Fruit fly (Drosophila melanogaster): ENCODE results near the gene Trf2.

The Trf2 gene

DNA sequence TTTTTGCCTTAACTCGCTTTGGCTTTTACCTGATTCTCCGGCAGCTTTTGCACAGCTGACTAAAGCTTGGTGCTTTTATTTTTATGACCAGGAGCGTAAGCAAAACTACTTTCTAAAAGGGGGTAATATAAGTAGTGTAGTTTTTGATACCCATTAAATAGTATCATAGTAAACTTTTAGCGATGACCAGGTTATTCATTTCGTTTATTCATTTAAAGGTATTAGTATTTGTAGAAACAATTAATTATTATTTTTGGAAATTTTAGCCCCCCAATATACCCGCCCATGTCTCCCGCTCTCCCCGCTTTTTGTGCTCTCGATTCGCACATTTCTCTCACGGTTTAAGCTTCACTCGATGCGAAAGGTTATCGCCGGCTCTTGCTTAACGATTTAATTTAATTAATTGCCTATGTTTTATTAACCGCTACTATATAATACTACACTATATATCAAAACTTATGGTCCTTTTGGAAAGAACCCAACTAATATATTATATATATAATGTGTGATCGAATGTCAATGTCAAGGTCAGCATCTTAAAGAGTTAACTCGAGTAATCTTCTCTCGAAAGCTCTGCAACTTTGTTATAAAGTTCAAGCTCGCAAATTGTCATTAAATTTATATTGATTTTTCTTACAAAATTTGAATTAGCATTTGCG is 55.4 kb downstream of the Trf2 start, which contains the start of gene Sptr (continued):
- peak; percentile 81 for TF ChIP-seq CG7786 (GFP tag; optimal IDR thresholded peaks at IDR 0.05)
- no peak for TF ChIP-seq unc-4 (GFP tag; IDR thresholded peaks at IDR 0.05; ENCODE audit: partially characterized antibody)
- TF ChIP-seq Hmr (GFP tag; optimal IDR thresholded peaks at IDR 0.05): peak; percentile 96
- TF ChIP-seq Atf6 (GFP tag; IDR thresholded peaks at IDR 0.05): peak; percentile 95
- TF ChIP-seq CG10462 (GFP tag; optimal IDR thresholded peaks at IDR 0.05): peak; percentile 58
- no peak for TF ChIP-seq Bgb (GFP tag; IDR thresholded peaks at IDR 0.05; ENCODE audit: partially characterized antibody)
- TF ChIP-seq Hand (GFP tag; optimal IDR thresholded peaks at IDR 0.05): peak; percentile 91
- TF ChIP-seq sim (GFP tag; IDR thresholded peaks at IDR 0.05): peak; percentile 29; the same call in 1 of the 2 replicates
- TF ChIP-seq CG9609 (GFP tag; optimal IDR thresholded peaks at IDR 0.05): peak; percentile 47
- peak; percentile 86 for TF ChIP-seq CG9817 (tag; optimal IDR thresholded peaks at IDR 0.05)
- TF ChIP-seq tgo (GFP tag; IDR thresholded peaks at IDR 0.05): peak; percentile 92
- TF ChIP-seq nmo (GFP tag; optimal IDR thresholded peaks at IDR 0.05): peak; percentile 83
- TF ChIP-seq cato (GFP tag; optimal IDR thresholded peaks at IDR 0.05; ENCODE audit: borderline replicate concordance): peak; percentile 43
- peak; percentile 66 for TF ChIP-seq kay (GFP tag; optimal IDR thresholded peaks at IDR 0.05)
- peak; percentile 92 for TF ChIP-seq Ada2b (GFP tag; IDR thresholded peaks at IDR 0.05)
- peak; percentile 64 for TF ChIP-seq her (GFP tag; optimal IDR thresholded peaks at IDR 0.05)
- TF ChIP-seq Doc2 (GFP tag; IDR thresholded peaks at IDR 0.05): peak; percentile 50; the same call in 1 of the 2 replicates
- TF ChIP-seq Ssrp (tag; optimal IDR thresholded peaks at IDR 0.05): peak; percentile 70
- TF ChIP-seq CG10147 (GFP tag; optimal IDR thresholded peaks at IDR 0.05): peak; percentile 91
- peak; percentile 42 for TF ChIP-seq CG16815 (GFP tag; optimal IDR thresholded peaks at IDR 0.05)
- no peak for TF ChIP-seq CG33557 (GFP tag; optimal IDR thresholded peaks at IDR 0.05)
- TF ChIP-seq CG13894 (tag; optimal IDR thresholded peaks at IDR 0.05): peak; percentile 93
- TF ChIP-seq CG10654 (GFP tag; optimal IDR thresholded peaks at IDR 0.05): peak; percentile 78
- TF ChIP-seq CG8765 (GFP tag; IDR thresholded peaks at IDR 0.05): peak; percentile 63; the same call in 1 of the 2 replicates
- peak; percentile 93 for TF ChIP-seq PHDP (tag; optimal IDR thresholded peaks at IDR 0.05)
- TF ChIP-seq chinmo (GFP tag; IDR thresholded peaks at IDR 0.05; ENCODE audit: partially characterized antibody): no peak
- TF ChIP-seq CG30431 (GFP tag; optimal IDR thresholded peaks at IDR 0.05): peak; percentile 33
- TF ChIP-seq klu (GFP tag; IDR thresholded peaks at IDR 0.05): peak; percentile 81
- TF ChIP-seq bowl (GFP tag; IDR thresholded peaks at IDR 0.05): peak; percentile 84
- peak; percentile 71 for TF ChIP-seq CG5180 (GFP tag; optimal IDR thresholded peaks at IDR 0.05)
- peak; percentile 41; the same call in 1 of the 3 replicates for TF ChIP-seq croc (GFP tag; conservative IDR thresholded peaks at IDR 0.05)
- peak; percentile 50; the same call in 2 of the 3 replicates for TF ChIP-seq jigr1 (GFP tag; IDR thresholded peaks at IDR 0.05)
- TF ChIP-seq CG10267 (tag; optimal IDR thresholded peaks at IDR 0.05): peak; percentile 71
- peak; percentile 86 for TF ChIP-seq H2.0 (GFP tag; IDR thresholded peaks at IDR 0.05)
- TF ChIP-seq yki (optimal IDR thresholded peaks at IDR 0.05): no peak
- no peak for TF ChIP-seq tna (GFP tag; IDR thresholded peaks at IDR 0.05; ENCODE audit: partially characterized antibody)
- TF ChIP-seq phol (tag; optimal IDR thresholded peaks at IDR 0.05): peak; percentile 76
- peak; percentile 57 to 58 for TF ChIP-seq chif (GFP tag; optimal IDR thresholded peaks at IDR 0.05)

DNA sequence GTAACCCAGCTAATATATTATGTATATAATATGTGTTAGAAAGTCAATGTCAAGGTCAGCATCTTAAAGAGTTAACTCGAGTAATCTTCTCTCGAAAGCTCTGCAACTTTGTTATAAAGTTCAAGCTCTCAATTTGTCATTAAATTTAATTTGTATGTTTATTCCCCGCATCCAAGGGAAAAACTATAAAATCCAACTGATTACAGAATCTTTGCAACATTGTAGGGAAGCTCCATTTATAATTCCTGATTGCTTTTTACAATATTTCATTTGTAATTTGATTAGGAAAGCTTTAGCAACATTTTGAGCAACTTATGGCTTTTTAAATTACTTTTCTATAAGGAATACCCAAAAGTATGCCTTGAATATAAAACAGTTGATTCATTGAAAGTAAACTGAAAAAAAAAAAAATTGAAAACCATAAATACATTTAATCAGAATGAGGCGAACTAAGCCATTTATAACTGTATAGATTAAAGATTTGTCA is 57.7 kb downstream of the Trf2 start:
- TF ChIP-seq dpn (GFP tag; optimal IDR thresholded peaks at IDR 0.05) (no peak), CG11504 (tag; optimal IDR thresholded peaks at IDR 0.05) (peak; percentile 91), sens (GFP tag) (peak; percentile 4), CG8281 (tag; optimal IDR thresholded peaks at IDR 0.05) (peak; percentile 20)

All from whole organism, embryonic.